Fruit fly (Drosophila melanogaster): ENCODE results near the gene CG6686.
A peak's percentile ranks its signal among the peaks of the same experiment; 100 is the strongest.

CG6686 gene

dm6 chr2L:12002051-12002450 is 14.2 kb upstream of the CG6686 start, which contains the start of gene Hacd1 (continued):
- peak; percentile 99 for TF ChIP-seq D19A (tag; optimal IDR thresholded peaks at IDR 0.05)
- no peak for TF ChIP-seq pita (GFP tag; optimal IDR thresholded peaks at IDR 0.05)
- TF ChIP-seq pzg (GFP tag; optimal IDR thresholded peaks at IDR 0.05), result peak; percentile 10
- no peak for TF ChIP-seq CG31365 (tag; optimal IDR thresholded peaks at IDR 0.05)
- TF ChIP-seq Dfd (GFP tag; optimal IDR thresholded peaks at IDR 0.05), result no peak
- TF ChIP-seq CG14050 (GFP tag; IDR thresholded peaks at IDR 0.05), result no peak
- TF ChIP-seq CG16813 (GFP tag; IDR thresholded peaks at IDR 0.05; ENCODE audit: partially characterized antibody), result no peak
- TF ChIP-seq Hr51 (GFP tag; optimal IDR thresholded peaks at IDR 0.05), result no peak
- TF ChIP-seq ind (GFP tag; optimal IDR thresholded peaks at IDR 0.05), result no peak
- no peak for TF ChIP-seq Mes4 (GFP tag; optimal IDR thresholded peaks at IDR 0.05)
- TF ChIP-seq kah (GFP tag; optimal IDR thresholded peaks at IDR 0.05), result no peak
- no peak for TF ChIP-seq Awh (GFP tag; IDR thresholded peaks at IDR 0.05)
- TF ChIP-seq Nf-YB (GFP tag; optimal IDR thresholded peaks at IDR 0.05), result peak; percentile 68
- no peak for TF ChIP-seq shn (GFP tag; optimal IDR thresholded peaks at IDR 0.05)
- no peak for TF ChIP-seq Dbx (GFP tag; IDR thresholded peaks at IDR 0.05)
- TF ChIP-seq tio (GFP tag; optimal IDR thresholded peaks at IDR 0.05), result no peak
- no peak for TF ChIP-seq dati (GFP tag; IDR thresholded peaks at IDR 0.05)
- no peak for TF ChIP-seq pan (optimal IDR thresholded peaks at IDR 0.05)
- TF ChIP-seq pan (GFP tag; optimal IDR thresholded peaks at IDR 0.05 in 1 of 2, IDR thresholded peaks at IDR 0.05 in 1 of 2), result no peak
- TF ChIP-seq Ets97D (GFP tag; optimal IDR thresholded peaks at IDR 0.05), result no peak
- no peak for TF ChIP-seq Doc2 (GFP tag; IDR thresholded peaks at IDR 0.05)
- peak; percentile 52 for TF ChIP-seq exex (tag; optimal IDR thresholded peaks at IDR 0.05)
- TF ChIP-seq HLH4C (GFP tag; IDR thresholded peaks at IDR 0.05; ENCODE audit: partially characterized antibody), result no peak
- TF ChIP-seq CG17829 (tag; optimal IDR thresholded peaks at IDR 0.05), result peak; percentile 1
- no peak for TF ChIP-seq Ravus (GFP tag; IDR thresholded peaks at IDR 0.05)
- TF ChIP-seq sc (optimal IDR thresholded peaks at IDR 0.05), result no peak
- no peak for TF ChIP-seq sc (GFP tag; optimal IDR thresholded peaks at IDR 0.05)
- TF ChIP-seq CG12071 (GFP tag; optimal IDR thresholded peaks at IDR 0.05), result no peak
- no peak for TF ChIP-seq jing (GFP tag; optimal IDR thresholded peaks at IDR 0.05)
- TF ChIP-seq HLHmδ (GFP tag; optimal IDR thresholded peaks at IDR 0.05), result no peak
- TF ChIP-seq Hr78 (GFP tag; optimal IDR thresholded peaks at IDR 0.05), result peak in 1 of 2 experiments; percentile 99
- TF ChIP-seq dpn (GFP tag; optimal IDR thresholded peaks at IDR 0.05), result no peak
- no peak for TF ChIP-seq CG2678 (tag; optimal IDR thresholded peaks at IDR 0.05)
- TF ChIP-seq CG16815 (GFP tag; optimal IDR thresholded peaks at IDR 0.05), result no peak
- TF ChIP-seq pfk (GFP tag; optimal IDR thresholded peaks at IDR 0.05), result no peak
- TF ChIP-seq her (GFP tag; optimal IDR thresholded peaks at IDR 0.05), result no peak
- no peak for TF ChIP-seq CG7786 (GFP tag; optimal IDR thresholded peaks at IDR 0.05)
- TF ChIP-seq sima (GFP tag; optimal IDR thresholded peaks at IDR 0.05), result no peak
- TF ChIP-seq Adf1 (GFP tag; IDR thresholded peaks at IDR 0.05), result no peak
- TF ChIP-seq nerfin-2 (GFP tag; IDR thresholded peaks at IDR 0.05; ENCODE audit: partially characterized antibody), result no peak
- no peak for TF ChIP-seq hb (GFP tag; IDR thresholded peaks at IDR 0.05; ENCODE audit: partially characterized antibody)
- no peak for TF ChIP-seq CG6813 (GFP tag; optimal IDR thresholded peaks at IDR 0.05)
- TF ChIP-seq CG7357 (GFP tag; IDR thresholded peaks at IDR 0.05), result no peak
- no peak for TF ChIP-seq CG7928 (GFP tag; optimal IDR thresholded peaks at IDR 0.05)
- no peak for TF ChIP-seq H2.0 (GFP tag; IDR thresholded peaks at IDR 0.05)
- TF ChIP-seq CG7839 (tag; optimal IDR thresholded peaks at IDR 0.05), result no peak
- TF ChIP-seq CG4617 (GFP tag; optimal IDR thresholded peaks at IDR 0.05; ENCODE audit: borderline replicate concordance), result no peak
- TF ChIP-seq CG10543 (GFP tag; optimal IDR thresholded peaks at IDR 0.05), result no peak
- TF ChIP-seq dimm (GFP tag; IDR thresholded peaks at IDR 0.05), result no peak
- no peak for TF ChIP-seq CG10431 (GFP tag; optimal IDR thresholded peaks at IDR 0.05)
- no peak for TF ChIP-seq lov (optimal IDR thresholded peaks at IDR 0.05)
- TF ChIP-seq lov (GFP tag; IDR thresholded peaks at IDR 0.05), result no peak

All from whole organism, embryonic.